Worm (Caenorhabditis elegans) whole organism, L2 larva: Measurements from ENCODE around the gene nhr-131.

Source experiments
- R02D3.7 ChIP-seq: fragments of 150-350 bp; optimal IDR thresholded peaks from 2 replicates; lab custom pipeline; 2014; ENCODE audit warnings: missing biosample characterization, missing genetic modification characterization
- blmp-1 ChIP-seq: sonication (generic microtip); optimal IDR thresholded peaks from 2 replicates; lab custom pipeline; 2017; ENCODE audit warnings: missing genetic modification characterization, mild to moderate bottlenecking, missing compliant biosample characterization, antibody characterized with exemption, moderate library complexity; ENCODE audit not compliant: insufficient read depth
- elt-1 ChIP-seq: fragments of 150-350 bp; optimal IDR thresholded peaks from 2 replicates; lab custom pipeline; 2014; ENCODE audit warnings: missing biosample characterization, missing genetic modification characterization
- elt-3 ChIP-seq: sonication (generic microtip); optimal IDR thresholded peaks from 2 replicates; lab custom pipeline; 2017; ENCODE audit warnings: missing biosample characterization, missing genetic modification characterization
- fos-1 ChIP-seq: fragments of 150-350 bp; optimal IDR thresholded peaks from 2 replicates; lab custom pipeline; 2014; ENCODE audit warnings: missing biosample characterization, missing genetic modification characterization
- lin-13 ChIP-seq: fragments of 150-350 bp; optimal IDR thresholded peaks from 2 replicates; lab custom pipeline; 2014; ENCODE audit warnings: missing biosample characterization, missing genetic modification reagents, missing genetic modification characterization
- lin-39 ChIP-seq: fragments of 150-350 bp; optimal IDR thresholded peaks from 2 replicates; lab custom pipeline; 2014; ENCODE audit warnings: missing biosample characterization, missing genetic modification reagents, missing genetic modification characterization
- nhr-237 ChIP-seq: fragments of 150-350 bp; optimal IDR thresholded peaks from 2 replicates; lab custom pipeline; 2014; ENCODE audit warnings: missing biosample characterization, missing genetic modification characterization
- nhr-6 ChIP-seq: fragments of 150-350 bp; optimal IDR thresholded peaks from 2 replicates; lab custom pipeline; 2014; ENCODE audit warnings: missing biosample characterization, missing genetic modification characterization
- nhr-77 ChIP-seq: fragments of 150-350 bp; optimal IDR thresholded peaks from 2 replicates; lab custom pipeline; 2014; ENCODE audit warnings: missing biosample characterization, missing genetic modification characterization
- ztf-11 ChIP-seq: sonication (generic microtip); optimal IDR thresholded peaks from 2 replicates; lab custom pipeline; 2017; ENCODE audit warnings: missing biosample characterization, missing genetic modification characterization
- ztf-4 ChIP-seq: fragments of 150-350 bp; optimal IDR thresholded peaks from 2 replicates; lab custom pipeline; 2014; ENCODE audit warnings: missing biosample characterization, missing genetic modification characterization

- no peak for TF ChIP-seq lin-39 (tag; lab: Kevin White, UChicago)
- TF ChIP-seq ztf-11, result no peak
- no peak for TF ChIP-seq ztf-4 (tag; lab: Kevin White, UChicago)
- no peak for TF ChIP-seq nhr-6 (tag; lab: Kevin White, UChicago)
- TF ChIP-seq nhr-77 (tag; lab: Kevin White, UChicago), result no peak
- TF ChIP-seq elt-3 (tag; lab: Kevin White, UChicago), result no peak
- TF ChIP-seq fos-1 (tag; lab: Kevin White, UChicago), result no peak
- TF ChIP-seq R02D3.7, result no peak
- no peak for TF ChIP-seq lin-13 (GFP tag; lab: Kevin White, UChicago)
- peak; percentile 33 for TF ChIP-seq blmp-1 (tag; lab: Kevin White, UChicago)
- TF ChIP-seq elt-1, result no peak
- no peak for TF ChIP-seq nhr-237 (tag; lab: Kevin White, UChicago)
Measured at ce11 chrV:465355-465754, 28.8 kb upstream of the nhr-131 start.
